Fruit fly (Drosophila melanogaster): ENCODE data around the gene nht.

nht gene

dm6 chr2L:15321408-15321807, 2.7 kb upstream of the nht start:
- TF ChIP-seq Ets98B (GFP tag; IDR thresholded peaks at IDR 0.05): 0 out of 2 replicates have a peak, but pooled peaks have one; percentile 20
- TF ChIP-seq CG12605 (GFP tag; IDR thresholded peaks at IDR 0.05): no peak
- TF ChIP-seq CG8301 (tag; optimal IDR thresholded peaks at IDR 0.05): peak; percentile 60
- no peak for TF ChIP-seq gl (tag; optimal IDR thresholded peaks at IDR 0.05)
- TF ChIP-seq CG9948 (tag; optimal IDR thresholded peaks at IDR 0.05): peak; percentile 6
- TF ChIP-seq CG32121 (GFP tag; IDR thresholded peaks at IDR 0.05): no peak
- TF ChIP-seq Snoo (tag; optimal IDR thresholded peaks at IDR 0.05): no peak
- TF ChIP-seq CG17806 (tag; optimal IDR thresholded peaks at IDR 0.05): no peak
- TF ChIP-seq CG15710 (tag; optimal IDR thresholded peaks at IDR 0.05): no peak
- peak; percentile 61 for TF ChIP-seq CG14655 (GFP tag; optimal IDR thresholded peaks at IDR 0.05)
- TF ChIP-seq CG10348 (GFP tag; IDR thresholded peaks at IDR 0.05): no peak
- peak; percentile 23 for TF ChIP-seq CG8159 (tag; optimal IDR thresholded peaks at IDR 0.05)
- TF ChIP-seq CG34367 (tag; optimal IDR thresholded peaks at IDR 0.05): no peak

- TF ChIP-seq CG8301 (tag; optimal IDR thresholded peaks at IDR 0.05) (no peak), EcR (GFP tag; optimal IDR thresholded peaks at IDR 0.05) (no peak), gl (tag; optimal IDR thresholded peaks at IDR 0.05) (no peak)
Measured at dm6 chr2L:15319874-15320273, 1.2 kb upstream of the nht start.

dm6 chr2L:15319208-15319607, 507 bp upstream of the nht start:
- TF ChIP-seq CG9948 (tag; optimal IDR thresholded peaks at IDR 0.05) (no peak), Pif1A (GFP tag; optimal IDR thresholded peaks at IDR 0.05) (no peak), CG12605 (GFP tag; IDR thresholded peaks at IDR 0.05) (no peak), D1 (tag; optimal IDR thresholded peaks at IDR 0.05) (no peak)

dm6 chr2L:15316410-15316809, 2.3 kb downstream of the nht start:
- TF ChIP-seq CG14655 (GFP tag; optimal IDR thresholded peaks at IDR 0.05) (no peak), CG32121 (GFP tag; IDR thresholded peaks at IDR 0.05) (no peak), CG8301 (tag; optimal IDR thresholded peaks at IDR 0.05) (no peak), CG10348 (GFP tag; IDR thresholded peaks at IDR 0.05) (no peak), Pif1A (GFP tag; optimal IDR thresholded peaks at IDR 0.05) (no peak), CG4496 (GFP tag; IDR thresholded peaks at IDR 0.05) (no peak), gl (tag; optimal IDR thresholded peaks at IDR 0.05) (no peak), Snoo (tag; optimal IDR thresholded peaks at IDR 0.05) (no peak), D1 (tag; optimal IDR thresholded peaks at IDR 0.05) (no peak), EcR (GFP tag; optimal IDR thresholded peaks at IDR 0.05) (no peak), rn (GFP tag; IDR thresholded peaks at IDR 0.05) (no peak), CG15710 (tag; optimal IDR thresholded peaks at IDR 0.05) (no peak), CG12605 (GFP tag; IDR thresholded peaks at IDR 0.05) (no peak), CG17806 (tag; optimal IDR thresholded peaks at IDR 0.05) (no peak), Pif1B (GFP tag; optimal IDR thresholded peaks at IDR 0.05) (no peak), Ets98B (GFP tag; IDR thresholded peaks at IDR 0.05) (no peak)

dm6 chr2L:15314903-15315302, 3.8 kb downstream of the nht start:
- TF ChIP-seq CG8159 (tag; optimal IDR thresholded peaks at IDR 0.05) (peak; percentile 23), CG4496 (GFP tag; IDR thresholded peaks at IDR 0.05) (no peak), EcR (GFP tag; optimal IDR thresholded peaks at IDR 0.05) (no peak), CG14655 (GFP tag; optimal IDR thresholded peaks at IDR 0.05) (peak; percentile 21), CG12605 (GFP tag; IDR thresholded peaks at IDR 0.05) (no peak), gl (tag; optimal IDR thresholded peaks at IDR 0.05) (no peak)

dm6 chr2L:15306802-15307201, 11.9 kb downstream of the nht start:
- TF ChIP-seq Snoo (tag; optimal IDR thresholded peaks at IDR 0.05): no peak
- no peak for TF ChIP-seq CG10348 (GFP tag; IDR thresholded peaks at IDR 0.05)
- TF ChIP-seq CG9948 (tag; optimal IDR thresholded peaks at IDR 0.05): no peak
- no peak for TF ChIP-seq CG13204 (GFP tag; optimal IDR thresholded peaks at IDR 0.05)
- TF ChIP-seq Pif1B (GFP tag; optimal IDR thresholded peaks at IDR 0.05): no peak
- no peak for TF ChIP-seq CG8301 (tag; optimal IDR thresholded peaks at IDR 0.05)
- TF ChIP-seq CG32121 (GFP tag; IDR thresholded peaks at IDR 0.05): no peak
- no peak for TF ChIP-seq fd96Ca (GFP tag; IDR thresholded peaks at IDR 0.05)
- no peak for TF ChIP-seq Ets98B (GFP tag; IDR thresholded peaks at IDR 0.05)

- TF ChIP-seq Pif1B (GFP tag; optimal IDR thresholded peaks at IDR 0.05) (peak; percentile 40), Snoo (tag; optimal IDR thresholded peaks at IDR 0.05) (peak; percentile 22), CG8159 (tag; optimal IDR thresholded peaks at IDR 0.05) (peak; percentile 71), CG10348 (GFP tag; IDR thresholded peaks at IDR 0.05) (no peak), CG14655 (GFP tag; optimal IDR thresholded peaks at IDR 0.05) (peak; percentile 67), CG17806 (tag; optimal IDR thresholded peaks at IDR 0.05) (peak; percentile 59), CG34367 (tag; optimal IDR thresholded peaks at IDR 0.05) (peak; percentile 25), CG12605 (GFP tag; IDR thresholded peaks at IDR 0.05) (no peak), CG4496 (GFP tag; IDR thresholded peaks at IDR 0.05) (no peak), CG8301 (tag; optimal IDR thresholded peaks at IDR 0.05) (peak; percentile 68), CG15710 (tag; optimal IDR thresholded peaks at IDR 0.05) (peak; percentile 44), CG32121 (GFP tag; IDR thresholded peaks at IDR 0.05) (0 out of 2 replicates have a peak, but pooled peaks have one; percentile 26), Pif1A (GFP tag; optimal IDR thresholded peaks at IDR 0.05) (peak; percentile 29), D1 (tag; optimal IDR thresholded peaks at IDR 0.05) (peak; percentile 41), fd96Ca (GFP tag; IDR thresholded peaks at IDR 0.05) (no peak), CG9948 (tag; optimal IDR thresholded peaks at IDR 0.05) (peak; percentile 66)
Measured at dm6 chr2L:15304359-15304758, 14.3 kb downstream of the nht start.
